Fruit fly (Drosophila melanogaster): ENCODE results near the gene Hsp26.

Gene Hsp26

dm6 chr3L:9335711-9336110 is 41.5 kb downstream of the Hsp26 start:
- TF ChIP-seq Myc (optimal IDR thresholded peaks at IDR 0.05) = no peak
- TF ChIP-seq ttk (optimal IDR thresholded peaks at IDR 0.05) = no peak
- TF ChIP-seq Sin3A (optimal IDR thresholded peaks at IDR 0.05) = no peak
- no peak for TF ChIP-seq insv (optimal IDR thresholded peaks at IDR 0.05)
- no peak for TF ChIP-seq h (optimal IDR thresholded peaks at IDR 0.05)
- TF ChIP-seq psq (optimal IDR thresholded peaks at IDR 0.05) = no peak

dm6 chr3L:9333745-9334382 is 43.4 kb downstream of the Hsp26 start, which contains the start of gene PGRP-LA:
TSS of gene PGRP-LA (plus strand) at chr3L:9334332.
- TF ChIP-seq Sin3A (optimal IDR thresholded peaks at IDR 0.05) (no peak), h (optimal IDR thresholded peaks at IDR 0.05) (no peak), Myc (optimal IDR thresholded peaks at IDR 0.05) (no peak), ttk (optimal IDR thresholded peaks at IDR 0.05) (no peak), psq (optimal IDR thresholded peaks at IDR 0.05) (no peak), insv (optimal IDR thresholded peaks at IDR 0.05) (no peak)

Measured in Kc167 (cell line).